Fruit fly (Drosophila melanogaster): ENCODE results near the gene CG31522.

The CG31522 gene

dm6 chr3R:4402884-4403705 lies 59.6 kb downstream of the CG31522 start, which contains the start of gene lost (continued):
- no peak for TF ChIP-seq H15 (GFP tag; IDR thresholded peaks at IDR 0.05)
- TF ChIP-seq CG15269 (tag; optimal IDR thresholded peaks at IDR 0.05), result peak; percentile 14
- no peak for TF ChIP-seq CG10959 (GFP tag; IDR thresholded peaks at IDR 0.05)
- no peak for TF ChIP-seq nerfin-1 (tag; optimal IDR thresholded peaks at IDR 0.05)
- TF ChIP-seq CG32772 (GFP tag; IDR thresholded peaks at IDR 0.05), result 0 out of 2 replicates have a peak, but pooled peaks have one; percentile 18
- TF ChIP-seq Fer3 (tag; optimal IDR thresholded peaks at IDR 0.05), result peak; percentile 41
- no peak for TF ChIP-seq gcm2 (GFP tag; optimal IDR thresholded peaks at IDR 0.05)
- TF ChIP-seq gt (GFP tag; IDR thresholded peaks at IDR 0.05), result no peak
- TF ChIP-seq CG12391 (tag; optimal IDR thresholded peaks at IDR 0.05), result peak; percentile 58
- no peak for TF ChIP-seq hkb (optimal IDR thresholded peaks at IDR 0.05)
- TF ChIP-seq hkb (GFP tag; IDR thresholded peaks at IDR 0.05), result no peak
- peak; percentile 45 for TF ChIP-seq pho (GFP tag; optimal IDR thresholded peaks at IDR 0.05)
- TF ChIP-seq Jarid2 (GFP tag; optimal IDR thresholded peaks at IDR 0.05), result no peak
- TF ChIP-seq dan (GFP tag; IDR thresholded peaks at IDR 0.05), result no peak
- peak in 1 of 2 experiments; percentile 95 for TF ChIP-seq Pdp1 (GFP tag; optimal IDR thresholded peaks at IDR 0.05)
- TF ChIP-seq Meics (GFP tag; optimal IDR thresholded peaks at IDR 0.05), result no peak
- no peak for TF ChIP-seq ac (GFP tag; optimal IDR thresholded peaks at IDR 0.05)
- TF ChIP-seq zfh2 (GFP tag; optimal IDR thresholded peaks at IDR 0.05), result peak; percentile 44
- TF ChIP-seq bowl (GFP tag; IDR thresholded peaks at IDR 0.05), result no peak
- TF ChIP-seq zf30C (GFP tag; optimal IDR thresholded peaks at IDR 0.05), result no peak
- TF ChIP-seq CG10321 (GFP tag; IDR thresholded peaks at IDR 0.05), result no peak
- peak; percentile 85 for TF ChIP-seq Sry-δ (GFP tag; optimal IDR thresholded peaks at IDR 0.05)
- TF ChIP-seq CG33557 (GFP tag; optimal IDR thresholded peaks at IDR 0.05), result no peak
- TF ChIP-seq gce (GFP tag; IDR thresholded peaks at IDR 0.05), result no peak
- no peak for TF ChIP-seq corto (GFP tag; optimal IDR thresholded peaks at IDR 0.05)
- peak; percentile 44 for TF ChIP-seq grau (tag; optimal IDR thresholded peaks at IDR 0.05)
- TF ChIP-seq hbn (GFP tag; IDR thresholded peaks at IDR 0.05; ENCODE audit: partially characterized antibody), result peak; percentile 96
- TF ChIP-seq klu (GFP tag; IDR thresholded peaks at IDR 0.05), result no peak
- peak; percentile 75 for TF ChIP-seq CG15514 (GFP tag; optimal IDR thresholded peaks at IDR 0.05)
- peak; percentile 85 for TF ChIP-seq dm (GFP tag; optimal IDR thresholded peaks at IDR 0.05)
- TF ChIP-seq stwl (tag; optimal IDR thresholded peaks at IDR 0.05), result peak; percentile 44
- 0 out of 2 replicates have a peak, but pooled peaks have one; percentile 24 for TF ChIP-seq CG11085 (GFP tag; IDR thresholded peaks at IDR 0.05)
- TF ChIP-seq CG17328 (GFP tag; IDR thresholded peaks at IDR 0.05), result no peak
- TF ChIP-seq BEAF-32 (GFP tag; optimal IDR thresholded peaks at IDR 0.05), result peak; percentile 97
- peak; percentile 24 for TF ChIP-seq nom (GFP tag; optimal IDR thresholded peaks at IDR 0.05)
- TF ChIP-seq crp (GFP tag; optimal IDR thresholded peaks at IDR 0.05), result no peak
- TF ChIP-seq en (GFP tag; optimal IDR thresholded peaks at IDR 0.05), result no peak
- TF ChIP-seq sc (optimal IDR thresholded peaks at IDR 0.05), result no peak
- no peak for TF ChIP-seq sc (GFP tag; optimal IDR thresholded peaks at IDR 0.05)
- TF ChIP-seq Blimp-1 (GFP tag; optimal IDR thresholded peaks at IDR 0.05), result no peak
- no peak for TF ChIP-seq C15 (GFP tag; IDR thresholded peaks at IDR 0.05)
- peak; percentile 28 for TF ChIP-seq CG7928 (GFP tag; optimal IDR thresholded peaks at IDR 0.05)
- peak; percentile 41 for TF ChIP-seq bigmax (GFP tag; optimal IDR thresholded peaks at IDR 0.05)
- no peak for TF ChIP-seq gcm (GFP tag; optimal IDR thresholded peaks at IDR 0.05)
- TF ChIP-seq CG30020 (tag; optimal IDR thresholded peaks at IDR 0.05), result peak; percentile 93
- no peak for TF ChIP-seq luna (GFP tag; optimal IDR thresholded peaks at IDR 0.05)
- peak; percentile 34 for TF ChIP-seq Dek (tag; optimal IDR thresholded peaks at IDR 0.05)
- TF ChIP-seq CG4617 (GFP tag; optimal IDR thresholded peaks at IDR 0.05; ENCODE audit: borderline replicate concordance), result peak; percentile 28
- peak; percentile 34 for TF ChIP-seq CG34376 (GFP tag; optimal IDR thresholded peaks at IDR 0.05)
